Fruit fly (Drosophila melanogaster): ENCODE results near the gene Cyp4s3.

The Cyp4s3 gene

dm6 chrX:15123418-15123994 is 7.2 kb upstream of the Cyp4s3 start (continued):
- TF ChIP-seq CG1602 (GFP tag; optimal IDR thresholded peaks at IDR 0.05) (no peak), Ssrp (tag; optimal IDR thresholded peaks at IDR 0.05) (peak; percentile 40), Optix (GFP tag; IDR thresholded peaks at IDR 0.05) (no peak), rib (GFP tag; IDR thresholded peaks at IDR 0.05) (no peak), CG8290 (GFP tag; optimal IDR thresholded peaks at IDR 0.05) (no peak), CG8290 (tag; optimal IDR thresholded peaks at IDR 0.05) (no peak), gcm (GFP tag; optimal IDR thresholded peaks at IDR 0.05) (no peak), CG4617 (GFP tag; optimal IDR thresholded peaks at IDR 0.05; ENCODE audit: borderline replicate concordance) (no peak), sens (GFP tag) (no peak), phol (tag; optimal IDR thresholded peaks at IDR 0.05) (peak; percentile 22), CG2712 (tag; optimal IDR thresholded peaks at IDR 0.05) (peak; percentile 37), CG12391 (tag; optimal IDR thresholded peaks at IDR 0.05) (peak; percentile 15), sug (tag; optimal IDR thresholded peaks at IDR 0.05) (no peak), Sox100B (GFP tag; optimal IDR thresholded peaks at IDR 0.05) (peak; percentile 44), CG17385 (GFP tag; optimal IDR thresholded peaks at IDR 0.05) (no peak), vnd (GFP tag; IDR thresholded peaks at IDR 0.05; ENCODE audit: partially characterized antibody) (no peak)

dm6 chrX:15121714-15122113 is 5.4 kb upstream of the Cyp4s3 start:
- TF ChIP-seq CG7839 (tag; optimal IDR thresholded peaks at IDR 0.05) (peak; percentile 46), CG17186 (GFP tag; optimal IDR thresholded peaks at IDR 0.05) (no peak), CG31224 (GFP tag; IDR thresholded peaks at IDR 0.05) (no peak), Hmr (GFP tag; optimal IDR thresholded peaks at IDR 0.05) (no peak), Atf6 (GFP tag; IDR thresholded peaks at IDR 0.05) (no peak), so (GFP tag; IDR thresholded peaks at IDR 0.05) (no peak), E2f1 (GFP tag; IDR thresholded peaks at IDR 0.05) (no peak), CG13894 (tag; optimal IDR thresholded peaks at IDR 0.05) (no peak), unpg (GFP tag; optimal IDR thresholded peaks at IDR 0.05) (peak; percentile 16), Sox100B (GFP tag; optimal IDR thresholded peaks at IDR 0.05) (peak; percentile 54), tap (tag; optimal IDR thresholded peaks at IDR 0.05) (peak; percentile 35), ham (GFP tag; IDR thresholded peaks at IDR 0.05) (no peak), phol (tag; optimal IDR thresholded peaks at IDR 0.05) (peak; percentile 47), bsh (GFP tag; optimal IDR thresholded peaks at IDR 0.05) (peak in 1 of 2 experiments; percentile 46), CG9609 (GFP tag; optimal IDR thresholded peaks at IDR 0.05) (no peak), CG11504 (tag; optimal IDR thresholded peaks at IDR 0.05) (peak; percentile 73), CG6683 (GFP tag; optimal IDR thresholded peaks at IDR 0.05) (no peak), fd96Cb (tag; optimal IDR thresholded peaks at IDR 0.05) (peak; percentile 17), CG15696 (tag; optimal IDR thresholded peaks at IDR 0.05) (no peak), CG18262 (tag; optimal IDR thresholded peaks at IDR 0.05) (peak; percentile 64), Ptx1 (GFP tag; IDR thresholded peaks at IDR 0.05) (peak; percentile 49; the same call in 1 of the 2 replicates), Hand (GFP tag; optimal IDR thresholded peaks at IDR 0.05) (no peak), bab2 (GFP tag; optimal IDR thresholded peaks at IDR 0.05) (no peak), Six4 (GFP tag; optimal IDR thresholded peaks at IDR 0.05) (no peak), maf-S (GFP tag; optimal IDR thresholded peaks at IDR 0.05) (no peak), shn (GFP tag; optimal IDR thresholded peaks at IDR 0.05) (no peak), CG8924 (tag; optimal IDR thresholded peaks at IDR 0.05) (peak; percentile 52), H2.0 (GFP tag; IDR thresholded peaks at IDR 0.05) (no peak), CG15011 (GFP tag; optimal IDR thresholded peaks at IDR 0.05) (no peak), Nf-YB (GFP tag; optimal IDR thresholded peaks at IDR 0.05) (no peak), CG17385 (GFP tag; optimal IDR thresholded peaks at IDR 0.05) (peak; percentile 7), lbe (GFP tag; optimal IDR thresholded peaks at IDR 0.05) (no peak), oc (tag; optimal IDR thresholded peaks at IDR 0.05) (peak; percentile 47), CG7786 (GFP tag; optimal IDR thresholded peaks at IDR 0.05) (no peak), crc (GFP tag; optimal IDR thresholded peaks at IDR 0.05) (no peak), chinmo (GFP tag; IDR thresholded peaks at IDR 0.05; ENCODE audit: partially characterized antibody) (no peak), bowl (GFP tag; IDR thresholded peaks at IDR 0.05) (no peak)

All from whole organism, embryonic.